Worm (Caenorhabditis elegans) whole organism, late embryonic: Measurements from ENCODE around the gene F01D5.6.

ENCODE experiments used
- ceh-2 ChIP-seq: sonication (generic microtip); optimal IDR thresholded peaks from 2 replicates; lab custom pipeline; 2016; ENCODE audit warnings: missing genotype, missing genetic modification characterization, missing compliant biosample characterization
- dve-1 ChIP-seq: sonication (generic microtip); optimal IDR thresholded peaks from 2 replicates; lab custom pipeline; 2017; ENCODE audit warnings: antibody characterized with exemption, mild to moderate bottlenecking, missing genetic modification characterization, missing compliant biosample characterization
- eyg-1 ChIP-seq: sonication (generic microtip); optimal IDR thresholded peaks from 2 replicates; lab custom pipeline; 2016; ENCODE audit warnings: missing genotype, missing genetic modification characterization, missing compliant biosample characterization
- nfya-1 ChIP-seq: sonication (generic microtip); optimal IDR thresholded peaks from 2 replicates; lab custom pipeline; 2017; ENCODE audit warnings: missing genetic modification characterization, mild to moderate bottlenecking, missing compliant biosample characterization, antibody characterized with exemption, moderate library complexity
- pqm-1 ChIP-seq: sonication (generic microtip); optimal IDR thresholded peaks from 2 replicates; lab custom pipeline; 2016; ENCODE audit warnings: missing genetic modification characterization, missing compliant biosample characterization
- rnt-1 ChIP-seq: sonication (generic microtip); optimal IDR thresholded peaks from 2 replicates; lab custom pipeline; 2016; ENCODE audit warnings: missing genetic modification characterization, missing compliant biosample characterization

ce11 chrII:13972199-13972598 lies 34.1 kb upstream of the F01D5.6 start:
- no peak for TF ChIP-seq rnt-1 (tag; lab: Kevin White, UChicago)
- TF ChIP-seq eyg-1 (tag; lab: Kevin White, UChicago), result no peak
- TF ChIP-seq pqm-1 (tag; lab: Kevin White, UChicago), result no peak
- TF ChIP-seq ceh-2 (tag; lab: Kevin White, UChicago), result no peak
- TF ChIP-seq nfya-1 (tag; lab: Kevin White, UChicago), result no peak
- TF ChIP-seq dve-1 (tag; lab: Kevin White, UChicago), result no peak
